Worm (Caenorhabditis elegans) whole organism, L2 larva: Measurements from ENCODE around the gene K12H6.6.

Source experiments
- C34F6.9 ChIP-seq: fragments of 150-350 bp; optimal IDR thresholded peaks from 2 replicates; lab custom pipeline; 2014; ENCODE audit warnings: missing biosample characterization, missing genetic modification characterization
- R02D3.7 ChIP-seq: fragments of 150-350 bp; optimal IDR thresholded peaks from 2 replicates; lab custom pipeline; 2014; ENCODE audit warnings: missing biosample characterization, missing genetic modification characterization
- Y55F3AM.14 ChIP-seq: fragments of 200-800 bp; sonication (Bioruptor generic); optimal IDR thresholded peaks from 2 replicates; lab custom pipeline; 2018; ENCODE audit warnings: mild to moderate bottlenecking, missing genetic modification characterization, missing compliant biosample characterization
- ZK546.5 ChIP-seq: sonication (generic microtip); optimal IDR thresholded peaks from 2 replicates; lab custom pipeline; 2017; ENCODE audit warnings: missing biosample characterization, missing genetic modification characterization
- alr-1 ChIP-seq: fragments of 150-350 bp; optimal IDR thresholded peaks from 2 replicates; lab custom pipeline; 2014; ENCODE audit warnings: missing biosample characterization, missing genetic modification characterization
- aly-2 ChIP-seq: fragments of 150-350 bp; optimal IDR thresholded peaks from 2 replicates; lab custom pipeline; 2014; ENCODE audit warnings: missing biosample characterization, missing genetic modification characterization
- blmp-1 ChIP-seq: sonication (generic microtip); optimal IDR thresholded peaks from 2 replicates; lab custom pipeline; 2017; ENCODE audit warnings: missing genetic modification characterization, mild to moderate bottlenecking, missing compliant biosample characterization, antibody characterized with exemption, moderate library complexity; ENCODE audit not compliant: insufficient read depth
- ceh-16 ChIP-seq: fragments of 150-350 bp; optimal IDR thresholded peaks from 2 replicates; lab custom pipeline; 2014; ENCODE audit warnings: missing biosample characterization, missing genetic modification characterization
- ceh-82 ChIP-seq: fragments of 150-350 bp; optimal IDR thresholded peaks from 2 replicates; lab custom pipeline; 2014; ENCODE audit warnings: missing biosample characterization, missing genetic modification characterization
- crh-2 ChIP-seq: sonication (generic microtip); optimal IDR thresholded peaks from 2 replicates; lab custom pipeline; 2017; ENCODE audit warnings: missing biosample characterization, missing genetic modification characterization
- dmd-4 ChIP-seq: sonication (generic microtip); optimal IDR thresholded peaks from 2 replicates; lab custom pipeline; 2017; ENCODE audit warnings: missing biosample characterization, missing genetic modification characterization
- egl-27 ChIP-seq: sonication (generic microtip); optimal IDR thresholded peaks from 3 replicates; lab custom pipeline; 2017; ENCODE audit warnings: missing biosample characterization, missing genetic modification reagents, missing genetic modification characterization
- elt-1 ChIP-seq: fragments of 150-350 bp; optimal IDR thresholded peaks from 2 replicates; lab custom pipeline; 2014; ENCODE audit warnings: missing biosample characterization, missing genetic modification characterization
- elt-3 ChIP-seq: sonication (generic microtip); optimal IDR thresholded peaks from 2 replicates; lab custom pipeline; 2017; ENCODE audit warnings: missing biosample characterization, missing genetic modification characterization
- fos-1 ChIP-seq: fragments of 150-350 bp; optimal IDR thresholded peaks from 2 replicates; lab custom pipeline; 2014; ENCODE audit warnings: missing biosample characterization, missing genetic modification characterization
- gmeb-1 ChIP-seq: fragments of 150-350 bp; optimal IDR thresholded peaks from 2 replicates; lab custom pipeline; 2014; ENCODE audit warnings: missing biosample characterization, missing genetic modification characterization
- lin-13 ChIP-seq: fragments of 150-350 bp; optimal IDR thresholded peaks from 2 replicates; lab custom pipeline; 2014; ENCODE audit warnings: missing biosample characterization, missing genetic modification reagents, missing genetic modification characterization
- lsy-2 ChIP-seq, 2 experiments: fragments of 150-350 bp in 1 of 2; sonication (generic microtip) in 1 of 2; optimal IDR thresholded peaks; 2 replicates each; lab custom pipeline; 2014 to 2017; ENCODE audit warnings: missing biosample characterization in 2 of 2, missing genetic modification characterization in 2 of 2
- mab-5 ChIP-seq: fragments of 150-350 bp; optimal IDR thresholded peaks from 2 replicates; lab custom pipeline; 2014; ENCODE audit warnings: missing biosample characterization, missing genetic modification characterization
- mbf-1 ChIP-seq: sonication (generic microtip); optimal IDR thresholded peaks from 2 replicates; lab custom pipeline; 2017; ENCODE audit warnings: missing biosample characterization, missing genetic modification characterization
- mdl-1 ChIP-seq, 2 experiments: fragments of 150-350 bp in 1 of 2; sonication (generic microtip) in 1 of 2; optimal IDR thresholded peaks; 2 replicates each; lab custom pipeline; 2017; ENCODE audit warnings: missing biosample characterization in 2 of 2, missing genetic modification characterization in 2 of 2
- nhr-12 ChIP-seq: fragments of 150-350 bp; optimal IDR thresholded peaks from 2 replicates; lab custom pipeline; 2014; ENCODE audit warnings: missing biosample characterization, missing genetic modification characterization
- nhr-129 ChIP-seq: fragments of 150-350 bp; optimal IDR thresholded peaks from 2 replicates; lab custom pipeline; 2014; ENCODE audit warnings: missing biosample characterization, missing genetic modification characterization
- nhr-21 ChIP-seq: fragments of 150-350 bp; optimal IDR thresholded peaks from 2 replicates; lab custom pipeline; 2014; ENCODE audit warnings: missing biosample characterization, missing genetic modification characterization
- nhr-25 ChIP-seq: fragments of 150-350 bp; sonication (generic microtip); optimal IDR thresholded peaks from 3 replicates; lab custom pipeline; 2014; ENCODE audit warnings: missing biosample characterization, missing genetic modification characterization
- nhr-6 ChIP-seq: fragments of 150-350 bp; optimal IDR thresholded peaks from 2 replicates; lab custom pipeline; 2014; ENCODE audit warnings: missing biosample characterization, missing genetic modification characterization
- nhr-77 ChIP-seq: fragments of 150-350 bp; optimal IDR thresholded peaks from 2 replicates; lab custom pipeline; 2014; ENCODE audit warnings: missing biosample characterization, missing genetic modification characterization
- peb-1 ChIP-seq: fragments of 150-350 bp; optimal IDR thresholded peaks from 2 replicates; lab custom pipeline; 2014; ENCODE audit warnings: missing biosample characterization, missing genetic modification characterization
- sem-4 ChIP-seq: fragments of 150-350 bp; optimal IDR thresholded peaks from 2 replicates; lab custom pipeline; 2014; ENCODE audit warnings: missing biosample characterization, missing genetic modification reagents, missing genetic modification characterization
- skn-1 ChIP-seq: sonication (generic microtip); optimal IDR thresholded peaks from 2 replicates; lab custom pipeline; 2017; ENCODE audit warnings: missing biosample characterization, missing genetic modification characterization
- sma-3 ChIP-seq: sonication (generic microtip); optimal IDR thresholded peaks from 2 replicates; lab custom pipeline; 2016; ENCODE audit warnings: missing genetic modification reagents, missing genetic modification characterization, missing compliant biosample characterization
- sma-9 ChIP-seq, 2 experiments: fragments of 150-350 bp in 1 of 2; sonication (generic microtip) in 1 of 2; optimal IDR thresholded peaks; 2 replicates each; lab custom pipeline; 2014 to 2016; ENCODE audit warnings: missing genetic modification characterization in 2 of 2, mild to moderate bottlenecking in 1 of 2, missing biosample characterization in 1 of 2, missing compliant biosample characterization in 1 of 2, missing genetic modification reagents in 1 of 2, moderate library complexity in 1 of 2
- snpc-4 ChIP-seq: fragments of 150-350 bp; optimal IDR thresholded peaks from 2 replicates; lab custom pipeline; 2014; ENCODE audit warnings: missing biosample characterization, missing genetic modification characterization
- unc-39 ChIP-seq: fragments of 150-350 bp; optimal IDR thresholded peaks from 2 replicates; lab custom pipeline; 2014; ENCODE audit warnings: missing biosample characterization, missing genetic modification characterization
- unc-55 ChIP-seq: fragments of 150-350 bp; sonication (generic microtip); optimal IDR thresholded peaks from 3 replicates; lab custom pipeline; 2014; ENCODE audit warnings: missing biosample characterization, missing genetic modification reagents, missing genetic modification characterization
- unc-62 ChIP-seq: fragments of 150-350 bp; optimal IDR thresholded peaks from 2 replicates; lab custom pipeline; 2014; ENCODE audit warnings: missing biosample characterization, missing genetic modification reagents, missing genetic modification characterization
- zag-1 ChIP-seq: fragments of 150-350 bp; optimal IDR thresholded peaks from 2 replicates; lab custom pipeline; 2014; ENCODE audit warnings: missing biosample characterization, missing genetic modification characterization
- ztf-1 ChIP-seq: fragments of 200-800 bp; sonication (Bioruptor generic); conservative IDR thresholded peaks from 2 replicates; pipeline ENCODE4 v1.3.6; 2022; ENCODE audit warnings: missing genetic modification characterization, missing compliant biosample characterization
- ztf-11 ChIP-seq: sonication (generic microtip); optimal IDR thresholded peaks from 2 replicates; lab custom pipeline; 2017; ENCODE audit warnings: missing biosample characterization, missing genetic modification characterization
- ztf-4 ChIP-seq: fragments of 150-350 bp; optimal IDR thresholded peaks from 2 replicates; lab custom pipeline; 2014; ENCODE audit warnings: missing biosample characterization, missing genetic modification characterization

The K12H6.6 gene

ce11 chrII:2804245-2804644, 26.8 kb downstream of the K12H6.6 start (continued):
- peak; percentile 2 for TF ChIP-seq nhr-129 (tag; lab: Kevin White, UChicago)
- TF ChIP-seq sma-9 (GFP tag; optimal IDR thresholded peaks at IDR 0.05; lab: Kevin White, UChicago): peak; percentile 52
- TF ChIP-seq sma-9 (tag; optimal IDR thresholded peaks at IDR 0.05; lab: Kevin White, UChicago): no peak
- no peak for TF ChIP-seq gmeb-1 (tag; lab: Kevin White, UChicago)
- no peak for TF ChIP-seq ztf-11
- TF ChIP-seq unc-55: peak; percentile 78
- peak; percentile 12 for TF ChIP-seq blmp-1 (tag; lab: Kevin White, UChicago)
- TF ChIP-seq dmd-4 (tag; lab: Kevin White, UChicago): no peak
- peak; percentile 13 for TF ChIP-seq lin-13
- TF ChIP-seq mab-5 (tag; lab: Kevin White, UChicago): no peak
- TF ChIP-seq nhr-12: no peak
- no peak for TF ChIP-seq mbf-1 (tag; lab: Kevin White, UChicago)
- no peak for TF ChIP-seq unc-39 (tag; lab: Kevin White, UChicago)
- TF ChIP-seq Y55F3AM.14 (GFP tag; lab: Kevin White, UChicago): no peak
- no peak for TF ChIP-seq ceh-82 (tag; lab: Kevin White, UChicago)
- TF ChIP-seq aly-2 (tag; lab: Kevin White, UChicago): no peak
- peak in 1 of 2 experiments; percentile 72 for TF ChIP-seq mdl-1 (tag; optimal IDR thresholded peaks at IDR 0.05; lab: Kevin White, UChicago)
- TF ChIP-seq snpc-4 (tag; lab: Kevin White, UChicago): no peak

- TF ChIP-seq mbf-1 (tag; lab: Kevin White, UChicago) (no peak), sma-9 (GFP tag; optimal IDR thresholded peaks at IDR 0.05; lab: Kevin White, UChicago) (peak; percentile 70), sma-9 (tag; optimal IDR thresholded peaks at IDR 0.05; lab: Kevin White, UChicago) (no peak), crh-2 (peak; percentile 32), lin-13 (peak; percentile 2), egl-27 (tag; lab: Kevin White, UChicago) (peak; percentile 5), ceh-16 (tag; lab: Kevin White, UChicago) (no peak), sem-4 (no peak), nhr-21 (tag; lab: Kevin White, UChicago) (peak; percentile 2), Y55F3AM.14 (GFP tag; lab: Kevin White, UChicago) (peak; percentile 6), fos-1 (tag; lab: Kevin White, UChicago) (peak; percentile 60), unc-62 (GFP tag; lab: Kevin White, UChicago) (no peak)
These were observed 28.0 kb downstream of the K12H6.6 start for ce11 chrII:2802804-2803586.

ce11 chrII:2801764-2802163, 29.3 kb downstream of the K12H6.6 start:
- TF ChIP-seq lin-13 (peak; percentile 48), crh-2 (no peak), skn-1 (tag; lab: Kevin White, UChicago) (no peak), elt-3 (tag; lab: Kevin White, UChicago) (no peak)

ce11 chrII:2800550-2801233, 30.3 kb downstream of the K12H6.6 start, which contains the start of gene nhr-119:
Gene nhr-119, minus strand, starts transcription at chrII:2800600.
- no peak for TF ChIP-seq ztf-11
- peak; percentile 77 for TF ChIP-seq egl-27 (tag; lab: Kevin White, UChicago)
- TF ChIP-seq crh-2: peak; percentile 66
- TF ChIP-seq sma-3: peak; percentile 96
- peak; percentile 52 for TF ChIP-seq ztf-4 (tag; lab: Kevin White, UChicago)
- TF ChIP-seq sem-4: peak; percentile 27
- peak; percentile 46 for TF ChIP-seq skn-1 (tag; lab: Kevin White, UChicago)
- no peak for TF ChIP-seq R02D3.7 (tag; lab: Kevin White, UChicago)
- TF ChIP-seq zag-1 (tag; lab: Kevin White, UChicago): no peak
- peak; percentile 38 for TF ChIP-seq C34F6.9
- TF ChIP-seq nhr-129 (tag; lab: Kevin White, UChicago): peak; percentile 30
- peak; percentile 53 to 65 for TF ChIP-seq mdl-1 (tag; optimal IDR thresholded peaks at IDR 0.05; lab: Kevin White, UChicago)
- no peak for TF ChIP-seq nhr-12
- TF ChIP-seq ztf-1 (GFP tag; lab: Robert Waterston, UW): no peak
- no peak for TF ChIP-seq Y55F3AM.14 (GFP tag; lab: Kevin White, UChicago)
- TF ChIP-seq ceh-16 (tag; lab: Kevin White, UChicago): no peak
- peak; percentile 86 for TF ChIP-seq nhr-25 (tag; lab: Kevin White, UChicago)
- peak; percentile 40 for TF ChIP-seq nhr-77 (tag; lab: Kevin White, UChicago)
- no peak for TF ChIP-seq ZK546.5 (tag; lab: Kevin White, UChicago)
- TF ChIP-seq nhr-21 (tag; lab: Kevin White, UChicago): peak; percentile 90
- TF ChIP-seq lsy-2 (tag; optimal IDR thresholded peaks at IDR 0.05; lab: Kevin White, UChicago): peak in 1 of 2 experiments; percentile 73
- TF ChIP-seq aly-2 (tag; lab: Kevin White, UChicago): no peak
- TF ChIP-seq dmd-4 (tag; lab: Kevin White, UChicago): no peak
- TF ChIP-seq nhr-6 (tag; lab: Kevin White, UChicago): peak; percentile 44
- TF ChIP-seq gmeb-1 (tag; lab: Kevin White, UChicago): peak; percentile 75
- no peak for TF ChIP-seq ceh-82 (tag; lab: Kevin White, UChicago)
- TF ChIP-seq elt-1 (tag; lab: Kevin White, UChicago): peak; percentile 63
- TF ChIP-seq mab-5 (tag; lab: Kevin White, UChicago): peak; percentile 15
- TF ChIP-seq mbf-1 (tag; lab: Kevin White, UChicago): no peak
- TF ChIP-seq unc-39 (tag; lab: Kevin White, UChicago): no peak
- peak; percentile 93 for TF ChIP-seq sma-9 (GFP tag; optimal IDR thresholded peaks at IDR 0.05; lab: Kevin White, UChicago)
- TF ChIP-seq sma-9 (tag; optimal IDR thresholded peaks at IDR 0.05; lab: Kevin White, UChicago): no peak
- TF ChIP-seq lin-13: peak; percentile 79
- TF ChIP-seq unc-62 (GFP tag; lab: Kevin White, UChicago): peak; percentile 47
- TF ChIP-seq peb-1 (tag; lab: Kevin White, UChicago): no peak
- no peak for TF ChIP-seq alr-1 (tag; lab: Kevin White, UChicago)
